Fruit fly (Drosophila melanogaster): Measurements from ENCODE around the gene unc-119.
A peak's percentile ranks its signal among the peaks of the same experiment; 100 is the strongest.

DNA sequence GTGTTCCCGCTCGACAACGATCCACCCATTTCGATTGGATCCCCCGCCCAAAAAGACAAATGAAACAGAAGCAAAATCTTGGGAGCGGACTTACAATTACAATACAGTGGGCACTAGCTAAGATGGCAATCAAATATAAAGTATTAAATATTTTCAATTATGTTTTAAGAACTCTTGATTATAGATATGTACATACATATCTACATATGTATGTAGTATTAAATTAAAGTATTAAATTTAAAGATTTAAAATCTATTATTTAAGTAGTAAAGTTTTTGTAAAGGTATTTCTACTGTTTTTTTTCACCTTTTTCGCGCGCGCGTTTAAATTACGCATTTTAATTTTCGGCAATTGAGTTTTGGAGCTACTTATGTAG lies 43.7 kb upstream of the unc-119 start:
- no peak for TF ChIP-seq Hnf4 (GFP tag; optimal IDR thresholded peaks at IDR 0.05)
- no peak for TF ChIP-seq Dif (GFP tag; optimal IDR thresholded peaks at IDR 0.05; ENCODE audit: partially characterized antibody)
- TF ChIP-seq h (GFP tag; optimal IDR thresholded peaks at IDR 0.05): no peak
- TF ChIP-seq pan (optimal IDR thresholded peaks at IDR 0.05): no peak
- no peak for TF ChIP-seq Dfd (GFP tag; optimal IDR thresholded peaks at IDR 0.05)
- TF ChIP-seq HLH106 (tag; optimal IDR thresholded peaks at IDR 0.05): peak; percentile 41
- TF ChIP-seq CG9705 (GFP tag; optimal IDR thresholded peaks at IDR 0.05): no peak
- TF ChIP-seq fru (GFP tag; optimal IDR thresholded peaks at IDR 0.05): no peak
- TF ChIP-seq CrebA (GFP tag; optimal IDR thresholded peaks at IDR 0.05; ENCODE audit: borderline replicate concordance): no peak

Data from whole organism, wandering third instar larva.